Fruit fly (Drosophila melanogaster) whole organism, wandering third instar larva: ENCODE data around the gene strat.

ENCODE experiments used
- Abd-B ChIP-seq: fragments of >200 bp; optimal IDR thresholded peaks from 2 replicates; lab custom pipeline; 2017; ENCODE audit warnings: missing biosample characterization, missing genetic modification characterization
- CrebA ChIP-seq: fragments of 200-800 bp; sonication (Bioruptor generic); optimal IDR thresholded peaks from 2 replicates; lab custom pipeline; 2016; ENCODE audit warnings: missing biosample characterization, mild to moderate bottlenecking, missing genetic modification characterization, borderline replicate concordance
- Mio ChIP-seq: sonication (Bioruptor generic); optimal IDR thresholded peaks from 2 replicates; lab custom pipeline; 2016; ENCODE audit warnings: missing biosample characterization, missing genetic modification characterization
- Sp1 ChIP-seq: fragments of 200-800 bp; sonication (Bioruptor generic); optimal IDR thresholded peaks from 3 replicates; lab custom pipeline; 2019; ENCODE audit warnings: missing biosample characterization, mild to moderate bottlenecking, missing genetic modification characterization, moderate library complexity
- br ChIP-seq: fragments of 200-800 bp; sonication (Bioruptor generic); optimal IDR thresholded peaks from 2 replicates; lab custom pipeline; 2016; ENCODE audit warnings: missing biosample characterization, missing genetic modification characterization
- dl ChIP-seq, 2 experiments: fragments of 175-275, 200-275 bp in 1 of 2; fragments of 200-275 bp in 1 of 2; sonication (Bioruptor generic); optimal IDR thresholded peaks; lab custom pipeline; 2018; ENCODE audit warnings: mild to moderate bottlenecking in 2 of 2, missing biosample characterization in 2 of 2, missing genetic modification characterization in 2 of 2, moderate library complexity in 2 of 2; ENCODE audit not compliant: partially characterized antibody in 2 of 2, insufficient read depth in 1 of 2
- fru ChIP-seq: fragments of 200-800 bp; sonication (Bioruptor generic); optimal IDR thresholded peaks from 3 replicates; lab custom pipeline; 2016; ENCODE audit warnings: missing biosample characterization, mild to moderate bottlenecking, missing genetic modification characterization
- pan ChIP-seq: fragments of >200 bp; optimal IDR thresholded peaks from 2 replicates; lab custom pipeline; 2017
- rgr ChIP-seq: fragments of 200-800 bp; sonication (Bioruptor generic); optimal IDR thresholded peaks from 3 replicates; lab custom pipeline; 2016; ENCODE audit warnings: missing biosample characterization, mild to moderate bottlenecking, missing genetic modification characterization

DNA sequence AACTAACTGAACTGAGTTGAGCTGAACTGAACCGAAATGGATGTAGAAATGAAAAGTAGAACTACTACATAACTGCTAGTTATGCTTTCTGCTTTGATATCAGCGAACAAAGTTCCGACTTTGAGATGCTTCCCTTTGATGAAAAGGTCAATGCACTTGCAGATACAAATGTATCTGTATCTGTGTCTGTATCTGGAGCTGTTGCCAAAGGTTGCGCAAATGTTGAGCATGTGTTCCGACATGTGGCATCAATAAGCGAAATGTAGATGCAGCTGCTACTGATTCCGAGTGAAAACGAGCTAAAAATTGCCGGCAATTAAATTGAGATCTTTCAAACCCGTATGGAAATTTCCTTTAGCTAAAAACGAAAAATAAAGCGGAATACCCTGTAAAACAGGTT, 33.5 kb upstream of the strat start:
- TF ChIP-seq pan (lab: Kevin White, UChicago): no peak
- no peak for TF ChIP-seq Sp1 (GFP tag; lab: Kevin White, UChicago)
- TF ChIP-seq rgr (GFP tag; lab: Kevin White, UChicago): no peak
- no peak for TF ChIP-seq CrebA (GFP tag; lab: Kevin White, UChicago)
- no peak for TF ChIP-seq dl (GFP tag; optimal IDR thresholded peaks at IDR 0.05; lab: Kevin White, UChicago; ENCODE audit: insufficient read depth in 1 of 2, partially characterized antibody in 2 of 2)
- TF ChIP-seq br (GFP tag; lab: Kevin White, UChicago): no peak
- no peak for TF ChIP-seq Mio
- TF ChIP-seq fru: no peak
- no peak for TF ChIP-seq Abd-B
